Fruit fly (Drosophila melanogaster) whole organism, pupa: ENCODE results near the gene bon.

ENCODE experiments used
- CG10348 ChIP-seq: fragments of 200-800 bp; sonication (Bioruptor generic); IDR thresholded peaks from 2 replicates; pipeline ENCODE4 v1.3.6; 2022; ENCODE audit warnings: missing biosample characterization, missing genetic modification characterization
- CG12605 ChIP-seq: fragments of 200-800 bp; sonication (Bioruptor generic); IDR thresholded peaks from 2 replicates; pipeline ENCODE4 v1.3.6; 2022; ENCODE audit warnings: missing biosample characterization, missing genetic modification characterization
- CG13204 ChIP-seq: fragments of 200-800 bp; sonication (Bioruptor generic); optimal IDR thresholded peaks from 2 replicates; lab custom pipeline; 2018; ENCODE audit warnings: missing biosample characterization, mild to moderate bottlenecking, missing genetic modification characterization, moderate library complexity
- CG14655 ChIP-seq: fragments of 200-800 bp; sonication (Bioruptor generic); optimal IDR thresholded peaks from 3 replicates; lab custom pipeline; 2017; ENCODE audit warnings: mild to moderate bottlenecking, missing biosample characterization, missing genetic modification reagents, missing genetic modification characterization
- CG15710 ChIP-seq: fragments of 200-800 bp; sonication (Bioruptor generic); optimal IDR thresholded peaks from 2 replicates; lab custom pipeline; 2018; ENCODE audit warnings: missing biosample characterization, mild to moderate bottlenecking, missing genetic modification characterization, moderate library complexity
- CG17806 ChIP-seq: fragments of 200-800 bp; sonication (Bioruptor generic); optimal IDR thresholded peaks from 2 replicates; lab custom pipeline; 2018; ENCODE audit warnings: missing biosample characterization, mild to moderate bottlenecking, missing genetic modification characterization, moderate library complexity
- CG32121 ChIP-seq: fragments of 200-800 bp; sonication (Bioruptor generic); IDR thresholded peaks from 2 replicates; pipeline ENCODE4 v1.3.6; 2022; ENCODE audit warnings: missing biosample characterization, missing genetic modification characterization
- CG34367 ChIP-seq: fragments of 200-800 bp; sonication (Bioruptor generic); optimal IDR thresholded peaks from 2 replicates; lab custom pipeline; 2018; ENCODE audit warnings: missing biosample characterization, mild to moderate bottlenecking, missing genetic modification characterization
- CG4496 ChIP-seq: fragments of 200-800 bp; sonication (Bioruptor generic); IDR thresholded peaks from 3 replicates; pipeline ENCODE4 v1.3.6; 2022; ENCODE audit warnings: missing biosample characterization, missing genetic modification characterization
- CG8159 ChIP-seq: fragments of 200-800 bp; sonication (Bioruptor generic); optimal IDR thresholded peaks from 3 replicates; lab custom pipeline; 2018; ENCODE audit warnings: missing biosample characterization, mild to moderate bottlenecking, missing genetic modification characterization, moderate library complexity
- CG8301 ChIP-seq: fragments of 200-800 bp; sonication (Bioruptor generic); optimal IDR thresholded peaks from 2 replicates; lab custom pipeline; 2018; ENCODE audit warnings: missing biosample characterization, mild to moderate bottlenecking, missing genetic modification characterization
- CG9948 ChIP-seq: fragments of 200-800 bp; sonication (Bioruptor generic); optimal IDR thresholded peaks from 2 replicates; lab custom pipeline; 2018; ENCODE audit warnings: missing biosample characterization, mild to moderate bottlenecking, missing genetic modification characterization, moderate library complexity
- D1 ChIP-seq: fragments of 200-800 bp; sonication (Bioruptor generic); optimal IDR thresholded peaks from 2 replicates; lab custom pipeline; 2018; ENCODE audit warnings: missing biosample characterization, mild to moderate bottlenecking, missing genetic modification characterization, moderate library complexity
- EcR ChIP-seq: fragments of 200-800 bp; sonication (Bioruptor generic); optimal IDR thresholded peaks from 3 replicates; lab custom pipeline; 2019; ENCODE audit warnings: missing biosample characterization, missing genetic modification characterization, mild to moderate bottlenecking, moderate library complexity, missing genetic modification reagents
- Ets98B ChIP-seq: fragments of 200-800 bp; sonication (Bioruptor generic); IDR thresholded peaks from 2 replicates; pipeline ENCODE4 v1.3.6; 2022; ENCODE audit warnings: missing biosample characterization, missing genetic modification characterization
- Pif1A ChIP-seq: fragments of 200-800 bp; sonication (Bioruptor generic); optimal IDR thresholded peaks from 3 replicates; lab custom pipeline; 2016; ENCODE audit warnings: missing biosample characterization, missing genetic modification characterization
- Pif1B ChIP-seq: fragments of 200-800 bp; sonication (Bioruptor generic); optimal IDR thresholded peaks from 3 replicates; lab custom pipeline; 2016; ENCODE audit warnings: missing biosample characterization, missing genetic modification characterization
- Snoo ChIP-seq: fragments of 200-800 bp; sonication (Bioruptor generic); optimal IDR thresholded peaks from 3 replicates; lab custom pipeline; 2017; ENCODE audit warnings: missing biosample characterization, mild to moderate bottlenecking, missing genetic modification characterization, inconsistent platforms
- fd96Ca ChIP-seq: fragments of 200-800 bp; sonication (Bioruptor generic); IDR thresholded peaks from 3 replicates; pipeline ENCODE4 v1.3.6; 2022; ENCODE audit warnings: missing biosample characterization, missing genetic modification characterization
- gl ChIP-seq: fragments of 200-800 bp; sonication (Bioruptor generic); optimal IDR thresholded peaks from 2 replicates; lab custom pipeline; 2018; ENCODE audit warnings: missing biosample characterization, mild to moderate bottlenecking, missing genetic modification characterization
- rn ChIP-seq: fragments of 200-800 bp; sonication (Bioruptor generic); IDR thresholded peaks from 2 replicates; pipeline ENCODE4 v1.3.6; 2022; ENCODE audit warnings: missing biosample characterization, missing genetic modification characterization

Gene bon

dm6 chr3R:20574535-20574980 is 18.4 kb upstream of the bon start:
- TF ChIP-seq Pif1B (GFP tag; lab: Kevin White, UChicago): no peak
- no peak for TF ChIP-seq CG13204 (GFP tag; lab: Kevin White, UChicago)
- TF ChIP-seq CG34367 (tag; lab: Kevin White, UChicago): no peak
- no peak for TF ChIP-seq CG8301 (tag; lab: Kevin White, UChicago)
- no peak for TF ChIP-seq CG4496 (GFP tag; lab: Robert Waterston, UW)
- TF ChIP-seq CG15710 (tag; lab: Kevin White, UChicago): no peak
- TF ChIP-seq CG12605 (GFP tag; lab: Robert Waterston, UW): no peak
- no peak for TF ChIP-seq CG14655 (GFP tag; lab: Kevin White, UChicago)
- no peak for TF ChIP-seq fd96Ca (GFP tag; lab: Robert Waterston, UW)
- no peak for TF ChIP-seq EcR (GFP tag; lab: Kevin White, UChicago)
- no peak for TF ChIP-seq CG9948 (tag; lab: Kevin White, UChicago)
- TF ChIP-seq CG8159 (tag; lab: Kevin White, UChicago): no peak
- no peak for TF ChIP-seq rn (GFP tag; lab: Robert Waterston, UW)
- no peak for TF ChIP-seq gl (tag; lab: Kevin White, UChicago)
- TF ChIP-seq CG17806 (tag; lab: Kevin White, UChicago): no peak
- no peak for TF ChIP-seq Pif1A (GFP tag; lab: Kevin White, UChicago)
- TF ChIP-seq D1: no peak
- no peak for TF ChIP-seq Ets98B (GFP tag; lab: Robert Waterston, UW)

dm6 chr3R:20576789-20577188 is 16.1 kb upstream of the bon start, which contains the start of the genes TFAM and CG5412:
TSS of gene TFAM (minus strand) at chr3R:20577010.
TSS of gene CG5412 (plus strand) at chr3R:20577053.
- TF ChIP-seq CG8159 (tag; lab: Kevin White, UChicago) (no peak), CG10348 (GFP tag; lab: Robert Waterston, UW) (no peak), CG14655 (GFP tag; lab: Kevin White, UChicago) (no peak), EcR (GFP tag; lab: Kevin White, UChicago) (peak; percentile 64), CG9948 (tag; lab: Kevin White, UChicago) (no peak), CG13204 (GFP tag; lab: Kevin White, UChicago) (no peak), CG17806 (tag; lab: Kevin White, UChicago) (no peak)

dm6 chr3R:20579816-20580215 is 13.1 kb upstream of the bon start, which contains the start of the genes EloB and Srp14:
TSS of gene EloB (minus strand) at chr3R:20579850.
TSS of gene Srp14 (plus strand) at chr3R:20580115.
- TF ChIP-seq D1 (no peak), CG13204 (GFP tag; lab: Kevin White, UChicago) (no peak), CG17806 (tag; lab: Kevin White, UChicago) (peak; percentile 70), Ets98B (GFP tag; lab: Robert Waterston, UW) (peak; percentile 78), CG34367 (tag; lab: Kevin White, UChicago) (peak; percentile 55), CG9948 (tag; lab: Kevin White, UChicago) (peak; percentile 65), Pif1A (GFP tag; lab: Kevin White, UChicago) (no peak), CG4496 (GFP tag; lab: Robert Waterston, UW) (peak; percentile 77), gl (tag; lab: Kevin White, UChicago) (peak; percentile 33), Snoo (peak; percentile 66), CG15710 (tag; lab: Kevin White, UChicago) (peak; percentile 78), CG12605 (GFP tag; lab: Robert Waterston, UW) (peak; percentile 57; the same call in 1 of the 2 replicates), CG32121 (GFP tag; lab: Robert Waterston, UW) (peak; percentile 66), Pif1B (GFP tag; lab: Kevin White, UChicago) (no peak), CG10348 (GFP tag; lab: Robert Waterston, UW) (no peak), CG14655 (GFP tag; lab: Kevin White, UChicago) (no peak), CG8159 (tag; lab: Kevin White, UChicago) (no peak), fd96Ca (GFP tag; lab: Robert Waterston, UW) (peak; percentile 81), rn (GFP tag; lab: Robert Waterston, UW) (no peak), CG8301 (tag; lab: Kevin White, UChicago) (peak; percentile 64), EcR (GFP tag; lab: Kevin White, UChicago) (peak; percentile 98)

- TF ChIP-seq Snoo (no peak), CG13204 (GFP tag; lab: Kevin White, UChicago) (no peak), rn (GFP tag; lab: Robert Waterston, UW) (no peak), fd96Ca (GFP tag; lab: Robert Waterston, UW) (no peak), CG14655 (GFP tag; lab: Kevin White, UChicago) (no peak), D1 (no peak), CG12605 (GFP tag; lab: Robert Waterston, UW) (no peak), gl (tag; lab: Kevin White, UChicago) (no peak), CG32121 (GFP tag; lab: Robert Waterston, UW) (no peak), Pif1A (GFP tag; lab: Kevin White, UChicago) (no peak), Pif1B (GFP tag; lab: Kevin White, UChicago) (no peak), CG15710 (tag; lab: Kevin White, UChicago) (no peak), CG8301 (tag; lab: Kevin White, UChicago) (no peak)
Measured at dm6 chr3R:20581376-20581775, 11.6 kb upstream of the bon start, which contains the start of gene CG34008. TSS of gene CG34008 (minus strand) at chr3R:20581522.

- TF ChIP-seq CG8301 (tag; lab: Kevin White, UChicago): no peak
- no peak for TF ChIP-seq CG13204 (GFP tag; lab: Kevin White, UChicago)
- peak; percentile 5 for TF ChIP-seq EcR (GFP tag; lab: Kevin White, UChicago)
- TF ChIP-seq, all 21 proteins: peak for 1
Measured at dm6 chr3R:20585566-20585965, 7.4 kb upstream of the bon start, which contains the start of gene CG16953. TSS of gene CG16953 (minus strand) at chr3R:20585833.
